Worm (Caenorhabditis elegans): ENCODE results near the gene pisy-1.

The pisy-1 gene

ce11 chrII:12736579-12736978, 1.6 kb downstream of the pisy-1 start, which contains the start of gene snrp-200 (continued):
- TF ChIP-seq C17E4.6 (GFP tag; IDR thresholded peaks at IDR 0.05) (no peak; the same call in 1 of the 2 replicates), lin-54 (GFP tag; optimal IDR thresholded peaks at IDR 0.05) (peak; percentile 0), lin-40 (tag; optimal IDR thresholded peaks at IDR 0.05) (no peak), egl-18 (GFP tag; IDR thresholded peaks at IDR 0.05) (no peak), rec-8 (tag; optimal IDR thresholded peaks at IDR 0.05) (no peak), ztf-3 (GFP tag; optimal IDR thresholded peaks at IDR 0.05) (no peak), hlh-12 (tag; optimal IDR thresholded peaks at IDR 0.05) (no peak), aptf-3 (GFP tag; IDR thresholded peaks at IDR 0.05) (no peak), nhr-120 (GFP tag; IDR thresholded peaks at IDR 0.05) (no peak), let-607 (tag; optimal IDR thresholded peaks at IDR 0.05) (no peak), ekl-4 (GFP tag; IDR thresholded peaks at IDR 0.05) (peak; percentile 85), lin-35 (GFP tag; optimal IDR thresholded peaks at IDR 0.05) (no peak), Y56A3A.18 (GFP tag; IDR thresholded peaks at IDR 0.05) (peak; percentile 58; the same call in 1 of the 2 replicates), F39B2.1 (GFP tag; IDR thresholded peaks at IDR 0.05) (peak; percentile 23; the same call in 1 of the 2 replicates), K11D2.4 (GFP tag; IDR thresholded peaks at IDR 0.05) (no peak), F23B12.7 (tag; optimal IDR thresholded peaks at IDR 0.05; ENCODE audit: insufficient read depth) (no peak), lsl-1 (GFP tag; optimal IDR thresholded peaks at IDR 0.05) (no peak), hmg-20 (GFP tag; IDR thresholded peaks at IDR 0.05) (0 out of 2 replicates have a peak, but pooled peaks have one; percentile 7), B0261.1 (tag; optimal IDR thresholded peaks at IDR 0.05) (no peak), repo-1 (tag; optimal IDR thresholded peaks at IDR 0.05) (no peak), tbx-9 (tag; optimal IDR thresholded peaks at IDR 0.05; ENCODE audit: borderline replicate concordance) (no peak), ztf-6 (GFP tag; IDR thresholded peaks at IDR 0.05) (no peak), rcor-1 (GFP tag; IDR thresholded peaks at IDR 0.05) (no peak), snpc-1.1 (tag; optimal IDR thresholded peaks at IDR 0.05; ENCODE audit: insufficient read depth) (no peak), Y67H2A.10 (GFP tag; conservative IDR thresholded peaks at IDR 0.05) (no peak), ets-4 (GFP tag; optimal IDR thresholded peaks at IDR 0.05) (no peak), F57C9.4 (tag; optimal IDR thresholded peaks at IDR 0.05) (no peak), gei-17 (GFP tag; optimal IDR thresholded peaks at IDR 0.05) (no peak)

DNA sequence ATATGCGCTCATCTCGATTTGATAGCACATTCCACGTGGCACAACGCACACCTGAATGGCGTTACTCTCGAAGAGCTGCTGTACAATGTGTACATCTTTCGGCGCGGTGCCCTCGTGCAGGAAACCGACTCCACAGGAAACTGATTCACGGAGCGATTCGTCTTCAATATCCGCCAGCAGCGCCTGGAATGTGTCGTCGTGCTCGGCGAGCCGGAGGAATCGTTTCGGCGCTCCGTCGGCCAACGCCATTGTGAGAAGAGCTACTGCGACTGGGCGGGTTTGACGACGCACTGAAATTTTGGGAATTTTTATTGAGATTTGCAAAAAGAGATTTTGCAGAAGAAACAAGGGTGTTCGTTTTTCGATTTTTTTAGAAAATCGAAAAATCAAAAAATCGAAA, 8.2 kb downstream of the pisy-1 start:
- TF ChIP-seq nfyb-1 (GFP tag; IDR thresholded peaks at IDR 0.05) (no peak), zfh-2 (GFP tag; conservative IDR thresholded peaks at IDR 0.05) (peak; percentile 73), egrh-3 (GFP tag; IDR thresholded peaks at IDR 0.05) (peak; percentile 27; the same call in 1 of the 2 replicates), F52B5.7 (tag; optimal IDR thresholded peaks at IDR 0.05) (peak; percentile 19), madf-3 (GFP tag; IDR thresholded peaks at IDR 0.05) (no peak), dox-1 (GFP tag; IDR thresholded peaks at IDR 0.05) (0 out of 2 replicates have a peak, but pooled peaks have one; percentile 10), lag-1 (GFP tag; IDR thresholded peaks at IDR 0.05) (no peak)

DNA sequence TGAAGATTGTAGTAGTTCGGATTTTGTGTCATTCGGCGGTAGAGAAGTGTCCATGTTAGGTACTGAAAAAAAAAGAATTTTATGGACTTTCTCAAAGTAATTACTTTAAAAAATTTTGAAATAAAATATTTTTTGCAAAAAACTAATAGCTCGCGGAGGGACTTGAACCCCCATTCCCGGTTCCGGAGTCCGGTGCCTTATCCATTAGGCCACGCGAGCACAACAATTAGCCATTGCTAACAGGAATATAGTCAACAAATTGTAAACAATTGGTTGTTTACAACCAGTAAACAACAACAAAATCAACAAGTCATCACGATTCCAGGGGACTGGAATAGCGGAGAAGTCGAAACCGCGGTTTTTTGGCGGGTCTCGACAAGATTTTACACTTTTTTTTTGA, 9.5 kb downstream of the pisy-1 start:
- TF ChIP-seq attf-5 (GFP tag; optimal IDR thresholded peaks at IDR 0.05) (no peak), cebp-2 (GFP tag; IDR thresholded peaks at IDR 0.05) (no peak), F22D6.2 (tag; optimal IDR thresholded peaks at IDR 0.05) (no peak), rpc-1 (optimal IDR thresholded peaks at IDR 0.05) (no peak), rpc-1 (tag; optimal IDR thresholded peaks at IDR 0.05) (peak; percentile 62), ztf-22 (GFP tag; optimal IDR thresholded peaks at IDR 0.05) (no peak), tbp1 (GFP tag; optimal IDR thresholded peaks at IDR 0.05) (peak; percentile 59)

Data from whole organism, young adult.